Worm (Caenorhabditis elegans) whole organism, L3 larva: ENCODE results near the gene clec-250.

Source experiments
- R02D3.7 ChIP-seq: fragments of 150-350 bp; optimal IDR thresholded peaks from 2 replicates; lab custom pipeline; 2014; ENCODE audit warnings: missing biosample characterization, missing genetic modification characterization
- ama-1 ChIP-seq: fragments of 150-350 bp; optimal IDR thresholded peaks from 2 replicates; lab custom pipeline; 2018
- ceh-16 ChIP-seq: sonication (generic microtip); optimal IDR thresholded peaks from 2 replicates; lab custom pipeline; 2017; ENCODE audit warnings: missing biosample characterization, missing genetic modification characterization
- ceh-82 ChIP-seq: fragments of 150-350 bp; optimal IDR thresholded peaks from 2 replicates; lab custom pipeline; 2014; ENCODE audit warnings: missing biosample characterization, missing genetic modification characterization
- daf-12 ChIP-seq: fragments of 150-350 bp; optimal IDR thresholded peaks from 2 replicates; lab custom pipeline; 2014; ENCODE audit warnings: missing biosample characterization, missing genetic modification reagents, missing genetic modification characterization
- egl-5 ChIP-seq: fragments of 150-350 bp; optimal IDR thresholded peaks from 2 replicates; lab custom pipeline; 2017; ENCODE audit warnings: missing biosample characterization, missing genetic modification reagents, missing genetic modification characterization, inconsistent platforms
- elt-1 ChIP-seq: fragments of 150-350 bp; optimal IDR thresholded peaks from 2 replicates; lab custom pipeline; 2014; ENCODE audit warnings: missing biosample characterization, missing genetic modification characterization
- elt-2 ChIP-seq: sonication (generic microtip); optimal IDR thresholded peaks from 2 replicates; lab custom pipeline; 2016; ENCODE audit warnings: missing genetic modification reagents, mild to moderate bottlenecking, missing genetic modification characterization, missing compliant biosample characterization
- eor-1 ChIP-seq, 2 experiments: fragments of 150-350 bp; optimal IDR thresholded peaks; 2 replicates each; lab custom pipeline; 2014 to 2018; ENCODE audit warnings: missing biosample characterization in 2 of 2, missing genetic modification characterization in 2 of 2
- fkh-10 ChIP-seq: sonication (generic microtip); optimal IDR thresholded peaks from 2 replicates; lab custom pipeline; 2017; ENCODE audit warnings: missing biosample characterization, missing genetic modification reagents, missing genetic modification characterization
- fkh-2 ChIP-seq: fragments of 150-350 bp; optimal IDR thresholded peaks from 2 replicates; lab custom pipeline; 2014; ENCODE audit warnings: missing biosample characterization, missing genetic modification reagents, missing genetic modification characterization
- fos-1 ChIP-seq: fragments of 150-350 bp; optimal IDR thresholded peaks from 2 replicates; lab custom pipeline; 2014; ENCODE audit warnings: missing biosample characterization, missing genetic modification characterization
- hmg-11 ChIP-seq: sonication (generic microtip); optimal IDR thresholded peaks from 2 replicates; lab custom pipeline; 2016; ENCODE audit warnings: missing genetic modification characterization, missing compliant biosample characterization
- jun-1 ChIP-seq: fragments of 150-350 bp; optimal IDR thresholded peaks from 2 replicates; lab custom pipeline; 2014; ENCODE audit warnings: missing biosample characterization, missing genetic modification reagents, missing genetic modification characterization
- lin-15B ChIP-seq: fragments of 150-350 bp; optimal IDR thresholded peaks from 2 replicates; lab custom pipeline; 2014; ENCODE audit warnings: missing biosample characterization, missing genetic modification characterization
- lin-39 ChIP-seq: fragments of 150-350 bp; optimal IDR thresholded peaks from 2 replicates; lab custom pipeline; 2018; ENCODE audit warnings: missing biosample characterization, missing genetic modification reagents, missing genetic modification characterization
- mdl-1 ChIP-seq: fragments of 150-350 bp; optimal IDR thresholded peaks from 2 replicates; lab custom pipeline; 2014; ENCODE audit warnings: missing biosample characterization, missing genetic modification characterization
- mml-1 ChIP-seq: fragments of 150-350 bp; sonication (generic microtip); optimal IDR thresholded peaks from 3 replicates; lab custom pipeline; 2014; ENCODE audit warnings: missing biosample characterization, missing genetic modification characterization
- nfya-1 ChIP-seq: sonication (generic microtip); optimal IDR thresholded peaks from 2 replicates; lab custom pipeline; 2017; ENCODE audit warnings: missing genetic modification characterization, mild to moderate bottlenecking, missing compliant biosample characterization, antibody characterized with exemption, moderate library complexity; ENCODE audit not compliant: insufficient read depth
- nhr-11 ChIP-seq: fragments of 150-350 bp; optimal IDR thresholded peaks from 2 replicates; lab custom pipeline; 2014; ENCODE audit warnings: missing biosample characterization, missing genetic modification characterization
- nhr-23 ChIP-seq: fragments of 150-350 bp; optimal IDR thresholded peaks from 2 replicates; lab custom pipeline; 2014; ENCODE audit warnings: missing biosample characterization, missing genetic modification reagents, missing genetic modification characterization
- nhr-25 ChIP-seq: sonication (generic microtip); optimal IDR thresholded peaks from 2 replicates; lab custom pipeline; 2017; ENCODE audit warnings: missing biosample characterization, missing genetic modification characterization
- nhr-43 ChIP-seq: sonication (generic microtip); optimal IDR thresholded peaks from 2 replicates; lab custom pipeline; 2016; ENCODE audit warnings: mild to moderate bottlenecking, missing genetic modification characterization, missing compliant biosample characterization; ENCODE audit not compliant: poor library complexity, severe bottlenecking
- nhr-76 ChIP-seq: fragments of 150-350 bp; sonication (generic microtip); optimal IDR thresholded peaks from 5 replicates; lab custom pipeline; 2014; ENCODE audit warnings: missing biosample characterization, missing genetic modification characterization
- pha-4 ChIP-seq: fragments of 150-350 bp; optimal IDR thresholded peaks from 2 replicates; lab custom pipeline; 2014; ENCODE audit warnings: missing biosample characterization, missing genetic modification reagents, missing genetic modification characterization
- pqm-1 ChIP-seq: fragments of 150-350 bp; optimal IDR thresholded peaks from 2 replicates; lab custom pipeline; 2017; ENCODE audit warnings: missing biosample characterization, missing genetic modification characterization, inconsistent platforms
- sea-2 ChIP-seq: fragments of 150-350 bp; sonication (generic microtip); optimal IDR thresholded peaks from 4 replicates; lab custom pipeline; 2014; ENCODE audit warnings: missing biosample characterization, missing genetic modification reagents, missing genetic modification characterization
- skn-1 ChIP-seq: fragments of 150-350 bp; optimal IDR thresholded peaks from 2 replicates; lab custom pipeline; 2014; ENCODE audit warnings: missing biosample characterization, missing genetic modification characterization
- snpc-4 ChIP-seq: fragments of 150-350 bp; optimal IDR thresholded peaks from 2 replicates; lab custom pipeline; 2014; ENCODE audit warnings: missing biosample characterization, missing genetic modification characterization
- unc-62 ChIP-seq: fragments of 150-350 bp; sonication (generic microtip); optimal IDR thresholded peaks from 4 replicates; lab custom pipeline; 2014; ENCODE audit warnings: missing biosample characterization, missing genetic modification reagents, missing genetic modification characterization
- zag-1 ChIP-seq: fragments of 150-350 bp; optimal IDR thresholded peaks from 2 replicates; lab custom pipeline; 2014; ENCODE audit warnings: missing biosample characterization, missing genetic modification characterization

The clec-250 gene

ce11 chrV:18742108-18742507, at the start of gene clec-250:
clec-250 (minus strand) TSS chrV:18742208.
- TF ChIP-seq nhr-11 (tag; lab: Kevin White, UChicago) (no peak), lin-39 (tag; lab: Kevin White, UChicago) (no peak), daf-12 (no peak), hmg-11 (tag; lab: Kevin White, UChicago) (no peak), pqm-1 (tag; lab: Kevin White, UChicago) (no peak), nhr-25 (tag; lab: Kevin White, UChicago) (no peak), pha-4 (tag; lab: Kevin White, UChicago) (no peak), ceh-16 (tag; lab: Kevin White, UChicago) (no peak), nhr-23 (no peak), eor-1 (tag; optimal IDR thresholded peaks at IDR 0.05; lab: Kevin White, UChicago) (no peak), ama-1 (lab: Kevin White, UChicago) (no peak)

ce11 chrV:18790658-18791057, 48.6 kb upstream of the clec-250 start, which contains the start of gene nhr-231:
nhr-231 (plus strand) TSS chrV:18790958.
- TF ChIP-seq pha-4 (tag; lab: Kevin White, UChicago) = peak; percentile 29
- no peak for TF ChIP-seq skn-1 (tag; lab: Kevin White, UChicago)
- TF ChIP-seq fos-1 = no peak

DNA sequence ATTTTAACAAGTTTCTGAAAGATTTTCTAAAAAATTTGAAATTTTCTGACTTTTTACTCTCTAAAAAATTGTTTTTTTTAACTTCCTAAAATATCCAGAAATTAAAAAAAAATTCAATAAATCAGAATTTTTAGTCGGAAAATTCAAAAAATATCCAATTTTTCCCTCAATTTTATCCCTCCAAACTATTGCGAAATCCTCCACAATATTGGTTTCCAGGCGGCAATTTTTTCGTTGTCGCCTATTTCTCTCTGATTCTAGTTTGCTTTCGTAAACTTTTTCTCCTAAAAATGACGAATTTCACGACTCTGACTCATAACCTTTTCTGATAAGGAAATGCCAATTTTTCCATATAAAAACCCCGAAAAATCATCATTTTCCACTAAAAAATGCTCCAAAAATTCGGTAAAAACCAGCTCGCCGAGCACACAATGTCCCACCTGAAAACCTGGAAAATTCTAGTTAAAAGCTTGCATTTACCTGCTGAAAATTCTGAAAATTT, 45.5 kb upstream of the clec-250 start, which contains the start of gene Y17D7B.2:
Y17D7B.2 (plus strand) TSS at position 323 of the 502 bp plus-strand sequence.
- TF ChIP-seq elt-2 (tag; lab: Kevin White, UChicago) (peak; percentile 0), lin-15B (no peak), egl-5 (tag; lab: Kevin White, UChicago) (no peak), mml-1 (tag; lab: Kevin White, UChicago) (no peak), snpc-4 (tag; lab: Kevin White, UChicago) (no peak), ceh-82 (no peak), fos-1 (no peak), nfya-1 (tag; lab: Kevin White, UChicago) (no peak)

ce11 chrV:18786694-18787093, 44.7 kb upstream of the clec-250 start, which contains the start of gene Y17D7B.3:
Y17D7B.3 (minus strand) TSS chrV:18786794.
- no peak for TF ChIP-seq mml-1 (tag; lab: Kevin White, UChicago)
- no peak for TF ChIP-seq mdl-1 (tag; lab: Kevin White, UChicago)
- no peak for TF ChIP-seq snpc-4 (tag; lab: Kevin White, UChicago)
- TF ChIP-seq, all 47 proteins: peak for 0

DNA sequence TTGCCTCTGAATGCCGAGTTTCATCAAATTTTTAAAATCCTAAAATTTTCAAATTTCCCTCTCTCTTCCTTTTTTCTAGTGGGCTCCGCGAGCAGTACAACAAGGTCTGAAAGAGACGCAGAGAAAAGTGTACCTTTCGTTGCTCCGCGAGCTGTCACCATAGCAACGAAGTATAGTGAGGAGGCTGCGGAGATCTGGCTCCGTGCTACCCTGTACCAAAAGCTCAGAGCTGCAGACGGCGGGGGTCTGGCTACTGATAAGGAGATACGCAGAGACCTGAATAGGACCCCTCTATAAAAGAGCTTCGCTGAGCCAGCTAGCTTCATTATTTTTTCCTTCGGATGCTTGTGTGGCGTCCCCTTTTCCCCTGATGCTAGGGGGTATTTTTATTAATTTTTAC, 41.5 kb upstream of the clec-250 start, which contains the start of gene Y17D7B.10:
Y17D7B.10 (plus strand) TSS at position 243 of the 400 bp plus-strand sequence.
- TF ChIP-seq R02D3.7 (tag; lab: Kevin White, UChicago) (no peak), fkh-10 (GFP tag; lab: Kevin White, UChicago) (no peak), skn-1 (tag; lab: Kevin White, UChicago) (no peak), nhr-76 (tag; lab: Kevin White, UChicago) (no peak), zag-1 (tag; lab: Kevin White, UChicago) (no peak), hmg-11 (tag; lab: Kevin White, UChicago) (no peak), unc-62 (GFP tag; lab: Kevin White, UChicago) (no peak), jun-1 (tag; lab: Kevin White, UChicago) (no peak), fkh-2 (tag; lab: Kevin White, UChicago) (no peak), elt-1 (tag; lab: Kevin White, UChicago) (no peak), fos-1 (no peak)

DNA sequence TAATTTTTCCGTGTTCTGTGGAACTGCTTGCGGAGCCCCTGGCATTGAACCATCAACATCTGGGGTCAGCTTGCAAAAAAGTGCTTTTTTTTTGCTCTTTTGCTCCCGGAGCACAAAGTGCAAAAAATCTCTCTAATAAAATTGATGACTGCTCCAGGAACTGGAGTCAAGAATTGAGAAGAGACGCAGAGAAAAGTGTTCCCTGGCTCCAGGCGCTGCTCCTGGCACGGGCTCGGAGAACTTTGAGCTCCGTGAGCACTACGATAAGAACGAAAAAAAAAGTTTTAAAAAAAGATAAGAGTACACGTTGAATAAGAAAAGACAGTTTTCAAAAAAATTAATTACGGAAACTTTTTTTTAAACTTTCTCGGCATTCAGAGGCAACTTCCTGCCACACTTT, 40.7 kb upstream of the clec-250 start:
- no peak for TF ChIP-seq sea-2 (GFP tag; lab: Kevin White, UChicago)
- TF ChIP-seq elt-2 (tag; lab: Kevin White, UChicago) = peak; percentile 82
- TF ChIP-seq nhr-43 (tag; lab: Kevin White, UChicago) = no peak
- TF ChIP-seq nhr-25 (tag; lab: Kevin White, UChicago) = no peak
- TF ChIP-seq lin-39 (tag; lab: Kevin White, UChicago) = peak; percentile 26
- TF ChIP-seq pqm-1 (tag; lab: Kevin White, UChicago) = peak; percentile 32
- peak; percentile 18 for TF ChIP-seq pha-4 (tag; lab: Kevin White, UChicago)
